Worm (Caenorhabditis elegans): ENCODE data around the gene C36B7.5.

ce11 chrX:7122655-7123054, 26.4 kb upstream of the C36B7.5 start:
- no peak for TF ChIP-seq nhr-76 (tag; optimal IDR thresholded peaks at IDR 0.05)
- TF ChIP-seq unc-98 (GFP tag; IDR thresholded peaks at IDR 0.05) = no peak

Measured in whole organism, L1 larva.